Worm (Caenorhabditis elegans) whole organism, young adult: Measurements from ENCODE around the gene irld-65.

ENCODE experiments used
- B0019.2 ChIP-seq: fragments of 200-800 bp; sonication (Bioruptor generic); conservative IDR thresholded peaks from 2 replicates; pipeline ENCODE4 v1.3.6; 2022; ENCODE audit warnings: missing genetic modification reagents, missing genetic modification characterization, missing compliant biosample characterization
- B0261.1 ChIP-seq: sonication (generic microtip); optimal IDR thresholded peaks from 2 replicates; lab custom pipeline; 2016; ENCODE audit warnings: mild to moderate bottlenecking, missing genetic modification characterization, moderate library complexity, missing compliant biosample characterization
- C06A6.2 ChIP-seq: fragments of 200-800 bp; sonication (Bioruptor generic); conservative IDR thresholded peaks from 2 replicates; pipeline ENCODE4 v1.3.6; 2022; ENCODE audit warnings: missing genetic modification characterization, missing compliant biosample characterization
- F33H1.4 ChIP-seq: fragments of 200-800 bp; sonication (Bioruptor generic); IDR thresholded peaks from 2 replicates; pipeline ENCODE4 v1.3.6; 2022; ENCODE audit warnings: missing genetic modification reagents, missing genetic modification characterization, missing compliant biosample characterization
- F37B4.10 ChIP-seq: fragments of 200-800 bp; sonication (Bioruptor generic); IDR thresholded peaks from 2 replicates; pipeline ENCODE4 v1.3.6; 2022; ENCODE audit warnings: missing genetic modification characterization, missing compliant biosample characterization
- T07F8.4 ChIP-seq: sonication (generic microtip); optimal IDR thresholded peaks from 2 replicates; lab custom pipeline; 2016; ENCODE audit warnings: mild to moderate bottlenecking, missing genetic modification characterization, moderate library complexity, missing compliant biosample characterization
- T26A5.8 ChIP-seq: sonication (generic microtip); optimal IDR thresholded peaks from 2 replicates; lab custom pipeline; 2016; ENCODE audit warnings: missing genetic modification characterization, missing compliant biosample characterization
- Y53G8AR.9 ChIP-seq: fragments of 200-800 bp; sonication (Bioruptor generic); conservative IDR thresholded peaks from 2 replicates; pipeline ENCODE4 v1.3.6; 2022; ENCODE audit warnings: missing genetic modification reagents, missing genetic modification characterization, missing compliant biosample characterization
- Y56A3A.18 ChIP-seq: fragments of 200-800 bp; sonication (Bioruptor generic); IDR thresholded peaks from 2 replicates; pipeline ENCODE4 v1.3.6; 2022; ENCODE audit warnings: missing genetic modification reagents, missing genetic modification characterization, missing compliant biosample characterization
- ZK185.1 ChIP-seq: sonication (generic microtip); optimal IDR thresholded peaks from 2 replicates; lab custom pipeline; 2016; ENCODE audit warnings: mild to moderate bottlenecking, missing genetic modification characterization, missing compliant biosample characterization; ENCODE audit not compliant: poor library complexity, severe bottlenecking
- aptf-2 ChIP-seq: fragments of 200-800 bp; sonication (Bioruptor generic); conservative IDR thresholded peaks from 2 replicates; pipeline ENCODE4 v1.3.6; 2022; ENCODE audit warnings: missing genetic modification reagents, missing genetic modification characterization, missing compliant biosample characterization
- aptf-3 ChIP-seq: fragments of 200-800 bp; sonication (Bioruptor generic); IDR thresholded peaks from 2 replicates; pipeline ENCODE4 v1.3.6; 2022; ENCODE audit warnings: missing genetic modification characterization, missing compliant biosample characterization
- bed-2 ChIP-seq: fragments of 200-800 bp; sonication (Bioruptor generic); IDR thresholded peaks from 2 replicates; pipeline ENCODE4 v1.3.6; 2022; ENCODE audit warnings: missing genetic modification reagents, missing genetic modification characterization, missing compliant biosample characterization
- dpff-1 ChIP-seq: sonication (generic microtip); optimal IDR thresholded peaks from 2 replicates; lab custom pipeline; 2017; ENCODE audit warnings: mild to moderate bottlenecking, missing genetic modification characterization, missing compliant biosample characterization
- dpl-1 ChIP-seq: fragments of 150-350 bp; optimal IDR thresholded peaks from 2 replicates; lab custom pipeline; 2014; ENCODE audit warnings: missing biosample characterization, missing genetic modification reagents, missing genetic modification characterization
- egl-44 ChIP-seq: fragments of 200-800 bp; sonication (Bioruptor generic); IDR thresholded peaks from 2 replicates; pipeline ENCODE4 v1.3.6; 2022; ENCODE audit warnings: missing genetic modification reagents, missing genetic modification characterization, missing compliant biosample characterization
- egrh-3 ChIP-seq: fragments of 200-800 bp; sonication (Bioruptor generic); IDR thresholded peaks from 2 replicates; pipeline ENCODE4 v1.3.6; 2022; ENCODE audit warnings: missing genetic modification reagents, missing genetic modification characterization, missing compliant biosample characterization
- fkh-3 ChIP-seq: sonication (generic microtip); optimal IDR thresholded peaks from 2 replicates; lab custom pipeline; 2016; ENCODE audit warnings: mild to moderate bottlenecking, missing genetic modification characterization, missing compliant biosample characterization
- gei-17 ChIP-seq: fragments of 200-800 bp; sonication (Bioruptor generic); optimal IDR thresholded peaks from 2 replicates; lab custom pipeline; 2018; ENCODE audit warnings: mild to moderate bottlenecking, missing genetic modification characterization, missing compliant biosample characterization
- hlh-12 ChIP-seq: sonication (generic microtip); optimal IDR thresholded peaks from 2 replicates; lab custom pipeline; 2016; ENCODE audit warnings: missing genetic modification characterization, missing compliant biosample characterization
- hmg-1.2 ChIP-seq: fragments of 200-800 bp; sonication (Bioruptor generic); IDR thresholded peaks from 2 replicates; pipeline ENCODE4 v1.3.6; 2022; ENCODE audit warnings: missing genetic modification reagents, missing genetic modification characterization, missing compliant biosample characterization
- hmg-20 ChIP-seq: fragments of 200-800 bp; sonication (Bioruptor generic); IDR thresholded peaks from 2 replicates; pipeline ENCODE4 v1.3.6; 2022; ENCODE audit warnings: missing genetic modification reagents, missing genetic modification characterization, missing compliant biosample characterization
- lag-1 ChIP-seq: fragments of 200-800 bp; sonication (Bioruptor generic); IDR thresholded peaks from 2 replicates; pipeline ENCODE4 v1.3.6; 2022; ENCODE audit warnings: missing genetic modification reagents, missing genetic modification characterization, missing compliant biosample characterization
- let-607 ChIP-seq, 2 experiments: fragments of 200-800 bp in 1 of 2; sonication (Bioruptor generic) in 1 of 2; sonication (generic microtip) in 1 of 2; optimal IDR thresholded peaks; 2 replicates each; lab custom pipeline; 2016 to 2018; ENCODE audit warnings: mild to moderate bottlenecking in 2 of 2, missing compliant biosample characterization in 2 of 2, missing genetic modification characterization in 2 of 2, moderate library complexity in 2 of 2, missing genotype in 1 of 2
- lin-26 ChIP-seq: fragments of 200-800 bp; sonication (Bioruptor generic); IDR thresholded peaks from 2 replicates; pipeline ENCODE4 v1.3.6; 2022; ENCODE audit warnings: missing genetic modification reagents, missing genetic modification characterization, missing compliant biosample characterization
- lin-54 ChIP-seq: fragments of 200-800 bp; sonication (Bioruptor generic); optimal IDR thresholded peaks from 2 replicates; lab custom pipeline; 2018; ENCODE audit warnings: mild to moderate bottlenecking, missing genetic modification characterization, missing compliant biosample characterization
- lsy-27 ChIP-seq: sonication (generic microtip); optimal IDR thresholded peaks from 2 replicates; lab custom pipeline; 2017; ENCODE audit warnings: missing genetic modification characterization, mild to moderate bottlenecking, missing compliant biosample characterization, antibody characterized with exemption, missing genotype, borderline replicate concordance; ENCODE audit not compliant: insufficient read depth
- madf-3 ChIP-seq: fragments of 200-800 bp; sonication (Bioruptor generic); IDR thresholded peaks from 2 replicates; pipeline ENCODE4 v1.3.6; 2022; ENCODE audit warnings: missing genetic modification reagents, missing genetic modification characterization, missing compliant biosample characterization
- madf-6 ChIP-seq: fragments of 200-800 bp; sonication (Bioruptor generic); IDR thresholded peaks from 2 replicates; pipeline ENCODE4 v1.3.6; 2022; ENCODE audit warnings: missing genetic modification reagents, missing genetic modification characterization, missing compliant biosample characterization
- madf-8 ChIP-seq: fragments of 200-800 bp; sonication (Bioruptor generic); conservative IDR thresholded peaks from 2 replicates; pipeline ENCODE4 v1.3.6; 2022; ENCODE audit warnings: missing genetic modification reagents, missing genetic modification characterization, missing compliant biosample characterization
- mxl-1 ChIP-seq: sonication (generic microtip); optimal IDR thresholded peaks from 2 replicates; lab custom pipeline; 2016; ENCODE audit warnings: missing genetic modification characterization, missing compliant biosample characterization
- pbrm-1 ChIP-seq: fragments of 200-800 bp; sonication (Bioruptor generic); IDR thresholded peaks from 2 replicates; pipeline ENCODE4 v1.3.6; 2022; ENCODE audit warnings: missing genetic modification reagents, missing genetic modification characterization, missing compliant biosample characterization
- rpc-1 ChIP-seq, 2 experiments: fragments of 150-350 bp in 1 of 2; sonication (generic microtip) in 1 of 2; optimal IDR thresholded peaks; 2 replicates each; lab custom pipeline; 2014 to 2018; ENCODE audit warnings: missing biosample characterization in 1 of 2, missing genetic modification characterization in 1 of 2, missing genetic modification reagents in 1 of 2, missing genotype in 1 of 2
- snpc-1.3 ChIP-seq: sonication (generic microtip); optimal IDR thresholded peaks from 2 replicates; lab custom pipeline; 2017; ENCODE audit warnings: missing genetic modification characterization, mild to moderate bottlenecking, missing compliant biosample characterization, antibody characterized with exemption, moderate library complexity, missing genotype, missing genetic modification reagents; ENCODE audit not compliant: insufficient read depth
- somi-1 ChIP-seq: fragments of 200-800 bp; sonication (Bioruptor generic); optimal IDR thresholded peaks from 2 replicates; lab custom pipeline; 2018; ENCODE audit warnings: mild to moderate bottlenecking, missing genetic modification characterization, missing compliant biosample characterization
- tbp1 ChIP-seq: fragments of 200-800 bp; sonication (Bioruptor generic); optimal IDR thresholded peaks from 2 replicates; lab custom pipeline; 2018; ENCODE audit warnings: mild to moderate bottlenecking, missing genetic modification characterization, missing compliant biosample characterization
- tbx-9 ChIP-seq: sonication (generic microtip); optimal IDR thresholded peaks from 2 replicates; lab custom pipeline; 2016; ENCODE audit warnings: borderline replicate concordance, missing genetic modification characterization, inconsistent platforms, missing compliant biosample characterization
- zim-3 ChIP-seq: sonication (generic microtip); optimal IDR thresholded peaks from 2 replicates; lab custom pipeline; 2017; ENCODE audit warnings: mild to moderate bottlenecking, missing genetic modification characterization, moderate library complexity, missing compliant biosample characterization

irld-65 gene

DNA sequence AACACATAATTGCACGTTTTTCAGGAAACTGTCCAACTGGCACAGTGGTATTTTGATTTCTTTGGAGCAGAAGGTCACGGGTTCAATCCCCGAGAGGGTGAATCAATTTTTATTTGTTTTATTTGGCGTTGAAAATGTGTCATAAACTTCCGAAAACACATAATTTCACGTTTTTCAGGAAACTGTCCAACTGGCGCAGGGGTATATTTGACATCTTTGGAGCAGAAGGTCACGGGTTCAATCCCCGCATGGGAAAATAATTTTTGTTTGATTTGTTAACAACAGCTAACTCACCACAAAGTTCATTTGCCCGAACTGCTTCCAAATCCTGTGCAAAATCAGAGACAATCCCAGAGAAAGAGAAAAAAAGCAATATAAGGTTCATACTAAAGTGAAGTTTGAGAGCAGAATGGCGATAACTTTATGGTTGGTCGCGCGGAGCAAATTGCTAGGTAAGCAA, 17.9 kb upstream of the irld-65 start, which contains the start of gene irld-48:
Gene irld-48, plus strand, starts transcription at position 410 of the 460 bp plus-strand sequence.
- no peak for TF ChIP-seq madf-8 (GFP tag; lab: Robert Waterston, UW)
- no peak for TF ChIP-seq Y53G8AR.9 (GFP tag; lab: Robert Waterston, UW)
- no peak for TF ChIP-seq ZK185.1
- TF ChIP-seq tbp1 (GFP tag; lab: Kevin White, UChicago) = peak; percentile 70
- no peak for TF ChIP-seq aptf-2
- no peak for TF ChIP-seq pbrm-1
- no peak for TF ChIP-seq madf-3 (GFP tag; lab: Robert Waterston, UW)
- no peak for TF ChIP-seq C06A6.2 (GFP tag; lab: Robert Waterston, UW)
- TF ChIP-seq lin-26 = 0 out of 2 replicates have a peak, but pooled peaks have one; percentile 22
- no peak for TF ChIP-seq hlh-12
- no peak for TF ChIP-seq lsy-27 (tag; lab: Kevin White, UChicago)
- no peak for TF ChIP-seq somi-1
- no peak for TF ChIP-seq let-607 (tag; optimal IDR thresholded peaks at IDR 0.05; lab: Kevin White, UChicago)
- no peak for TF ChIP-seq T07F8.4 (tag; lab: Kevin White, UChicago)
- peak; percentile 34 for TF ChIP-seq B0261.1 (tag; lab: Kevin White, UChicago)
- TF ChIP-seq B0019.2 (GFP tag; lab: Robert Waterston, UW) = no peak
- no peak for TF ChIP-seq egrh-3 (GFP tag; lab: Robert Waterston, UW)
- no peak for TF ChIP-seq rpc-1 (optimal IDR thresholded peaks at IDR 0.05; lab: Kevin White, UChicago)
- TF ChIP-seq rpc-1 (tag; optimal IDR thresholded peaks at IDR 0.05; lab: Kevin White, UChicago) = peak; percentile 62
- TF ChIP-seq gei-17 (GFP tag; lab: Kevin White, UChicago) = no peak
- TF ChIP-seq T26A5.8 (tag; lab: Kevin White, UChicago) = no peak
- no peak for TF ChIP-seq fkh-3 (tag; lab: Kevin White, UChicago)
- TF ChIP-seq madf-6 (GFP tag; lab: Robert Waterston, UW) = no peak
- TF ChIP-seq lin-54 = no peak
- TF ChIP-seq dpff-1 (tag; lab: Kevin White, UChicago) = no peak
- TF ChIP-seq F33H1.4 (GFP tag; lab: Robert Waterston, UW) = no peak
- TF ChIP-seq hmg-20 (GFP tag; lab: Robert Waterston, UW) = no peak
- TF ChIP-seq, all 124 proteins: peak for 4

- TF ChIP-seq bed-2 (GFP tag; lab: Robert Waterston, UW) (no peak), rpc-1 (optimal IDR thresholded peaks at IDR 0.05; lab: Kevin White, UChicago) (no peak), rpc-1 (tag; optimal IDR thresholded peaks at IDR 0.05; lab: Kevin White, UChicago) (peak; percentile 21), gei-17 (GFP tag; lab: Kevin White, UChicago) (no peak), egl-44 (GFP tag; lab: Robert Waterston, UW) (no peak), zim-3 (no peak)
These were observed 14.9 kb upstream of the irld-65 start, which contains the start of gene irld-51 for ce11 chrII:2952629-2953028. Gene irld-51, minus strand, starts transcription at chrII:2952729.

ce11 chrII:2948614-2949013, 10.9 kb upstream of the irld-65 start:
- TF ChIP-seq hmg-1.2 (GFP tag; lab: Robert Waterston, UW) = 0 out of 2 replicates have a peak, but pooled peaks have one; percentile 27
- no peak for TF ChIP-seq egl-44 (GFP tag; lab: Robert Waterston, UW)
- TF ChIP-seq Y53G8AR.9 (GFP tag; lab: Robert Waterston, UW) = no peak
- TF ChIP-seq, all 124 proteins: peak for 1

DNA sequence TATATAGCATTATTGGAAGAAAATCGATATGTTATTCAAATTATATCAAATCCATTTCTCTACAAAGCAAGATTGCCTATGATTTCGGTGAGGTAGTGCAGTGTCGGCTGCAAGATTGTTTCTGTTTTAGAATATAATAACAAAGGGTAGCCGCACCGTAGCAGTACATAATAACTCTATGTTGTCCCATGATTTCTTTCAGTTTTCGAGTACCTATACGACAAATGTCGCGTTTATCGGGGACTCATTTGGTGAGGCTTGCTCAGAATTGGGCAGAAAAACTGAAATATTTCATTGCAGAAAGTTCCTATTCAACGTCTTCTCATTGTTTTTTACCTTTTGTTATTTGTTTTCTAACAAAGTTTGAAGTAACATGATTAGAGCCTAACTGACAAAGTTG, 8.7 kb upstream of the irld-65 start, which contains the start of gene srw-79:
Gene srw-79, plus strand, starts transcription at position 301 of the 400 bp plus-strand sequence.
- no peak for TF ChIP-seq Y56A3A.18
- TF ChIP-seq F37B4.10 (GFP tag; lab: Robert Waterston, UW) = no peak
- no peak for TF ChIP-seq dpl-1 (GFP tag; lab: Kevin White, UChicago)
- no peak for TF ChIP-seq aptf-3 (GFP tag; lab: Robert Waterston, UW)
- no peak for TF ChIP-seq snpc-1.3
- no peak for TF ChIP-seq mxl-1 (tag; lab: Kevin White, UChicago)
- TF ChIP-seq tbx-9 (tag; lab: Kevin White, UChicago) = no peak
- TF ChIP-seq lag-1 (GFP tag; lab: Robert Waterston, UW) = no peak
